Fruit fly (Drosophila melanogaster): ENCODE data around the gene Orp8.

DNA sequence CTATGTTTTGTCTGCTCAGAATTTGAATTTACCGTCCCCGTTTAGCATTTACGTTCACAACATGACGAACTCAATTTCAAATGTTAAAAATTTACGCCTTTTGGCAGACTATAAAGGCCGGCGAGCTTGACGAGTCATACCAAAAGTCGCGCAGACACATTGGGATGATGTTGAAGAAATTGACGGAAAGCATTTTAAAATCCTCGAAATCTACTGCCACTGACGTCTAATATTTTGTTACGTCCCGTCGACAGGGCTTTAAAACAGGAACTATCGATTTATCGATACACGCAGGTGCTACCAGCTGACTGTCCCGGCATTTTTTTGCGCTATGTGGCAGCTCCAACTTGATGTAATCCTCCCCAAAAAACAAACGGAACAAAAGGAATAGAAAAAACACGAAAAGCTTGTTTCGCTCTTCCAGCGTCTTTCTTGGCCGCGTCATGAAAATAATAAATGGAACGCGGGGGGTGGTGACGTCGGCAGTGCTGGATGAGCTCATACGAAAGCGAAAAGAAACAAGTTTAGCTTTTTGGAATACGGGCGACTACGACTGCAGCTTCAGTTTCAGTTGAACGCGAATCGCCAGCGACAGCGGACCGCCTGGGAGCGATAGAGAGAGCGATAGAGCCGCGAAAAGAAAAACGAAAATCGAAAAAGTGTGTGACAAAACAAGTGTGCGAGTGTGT, at the start of gene Orp8:
- TF ChIP-seq fru (GFP tag; optimal IDR thresholded peaks at IDR 0.05) (peak; percentile 44), h (GFP tag; optimal IDR thresholded peaks at IDR 0.05) (no peak), dsf (GFP tag; optimal IDR thresholded peaks at IDR 0.05; ENCODE audit: borderline replicate concordance) (no peak), usp (GFP tag; optimal IDR thresholded peaks at IDR 0.05) (no peak), brk (GFP tag; optimal IDR thresholded peaks at IDR 0.05) (peak; percentile 6), psq (GFP tag; optimal IDR thresholded peaks at IDR 0.05) (peak; percentile 66), Jra (GFP tag; optimal IDR thresholded peaks at IDR 0.05) (peak; percentile 90), foxo (GFP tag; optimal IDR thresholded peaks at IDR 0.05) (peak in 1 of 2 experiments; percentile 40), Hr78 (GFP tag; optimal IDR thresholded peaks at IDR 0.05) (no peak), pan (optimal IDR thresholded peaks at IDR 0.05) (no peak), Rel (GFP tag; optimal IDR thresholded peaks at IDR 0.05) (peak; percentile 64), Rel (tag; optimal IDR thresholded peaks at IDR 0.05) (peak; percentile 53), Myc (optimal IDR thresholded peaks at IDR 0.05) (no peak), Hnf4 (GFP tag; optimal IDR thresholded peaks at IDR 0.05) (peak; percentile 15)
